Worm (Caenorhabditis elegans): Measurements from ENCODE around the gene R07E4.1.

- TF ChIP-seq elt-2 (tag; optimal IDR thresholded peaks at IDR 0.05) (no peak), ceh-16 (tag; optimal IDR thresholded peaks at IDR 0.05) (no peak), eor-1 (tag; optimal IDR thresholded peaks at IDR 0.05) (no peak), snpc-4 (tag; optimal IDR thresholded peaks at IDR 0.05) (no peak), fos-1 (tag; optimal IDR thresholded peaks at IDR 0.05) (no peak), egl-27 (tag; optimal IDR thresholded peaks at IDR 0.05) (no peak), unc-39 (tag; optimal IDR thresholded peaks at IDR 0.05) (no peak), nhr-237 (tag; optimal IDR thresholded peaks at IDR 0.05) (no peak), fkh-10 (GFP tag; optimal IDR thresholded peaks at IDR 0.05) (no peak), mdl-1 (tag; optimal IDR thresholded peaks at IDR 0.05) (no peak), tbx-2 (tag; optimal IDR thresholded peaks at IDR 0.05) (no peak), nhr-77 (tag; optimal IDR thresholded peaks at IDR 0.05) (no peak), pqm-1 (tag; optimal IDR thresholded peaks at IDR 0.05) (no peak), lsy-12 (tag; optimal IDR thresholded peaks at IDR 0.05) (no peak)
Observed at ce11 chrX:5975228-5975627, 16.3 kb downstream of the R07E4.1 start.

All from whole organism, L3 larva.